Worm (Caenorhabditis elegans) whole organism, L2 larva: ENCODE measurements around the gene ZK809.8.

Source experiments
- F13H6.1 ChIP-seq: sonication (generic microtip); optimal IDR thresholded peaks from 2 replicates; lab custom pipeline; 2016; ENCODE audit warnings: missing genetic modification characterization, missing compliant biosample characterization
- ama-1 ChIP-seq: fragments of 150-350 bp; optimal IDR thresholded peaks from 2 replicates; lab custom pipeline; 2018; ENCODE audit warnings: inconsistent platforms
- elt-3 ChIP-seq: sonication (generic microtip); optimal IDR thresholded peaks from 2 replicates; lab custom pipeline; 2017; ENCODE audit warnings: missing biosample characterization, missing genetic modification characterization
- fos-1 ChIP-seq: fragments of 150-350 bp; optimal IDR thresholded peaks from 2 replicates; lab custom pipeline; 2014; ENCODE audit warnings: missing biosample characterization, missing genetic modification characterization
- lsy-2 ChIP-seq, 2 experiments: fragments of 150-350 bp in 1 of 2; sonication (generic microtip) in 1 of 2; optimal IDR thresholded peaks; 2 replicates each; lab custom pipeline; 2014 to 2017; ENCODE audit warnings: missing biosample characterization in 2 of 2, missing genetic modification characterization in 2 of 2
- mab-5 ChIP-seq: fragments of 150-350 bp; optimal IDR thresholded peaks from 2 replicates; lab custom pipeline; 2014; ENCODE audit warnings: missing biosample characterization, missing genetic modification characterization
- mdl-1 ChIP-seq, 2 experiments: fragments of 150-350 bp in 1 of 2; sonication (generic microtip) in 1 of 2; optimal IDR thresholded peaks; 2 replicates each; lab custom pipeline; 2017; ENCODE audit warnings: missing biosample characterization in 2 of 2, missing genetic modification characterization in 2 of 2
- nhr-12 ChIP-seq: fragments of 150-350 bp; optimal IDR thresholded peaks from 2 replicates; lab custom pipeline; 2014; ENCODE audit warnings: missing biosample characterization, missing genetic modification characterization
- unc-62 ChIP-seq: fragments of 150-350 bp; optimal IDR thresholded peaks from 2 replicates; lab custom pipeline; 2014; ENCODE audit warnings: missing biosample characterization, missing genetic modification reagents, missing genetic modification characterization

DNA sequence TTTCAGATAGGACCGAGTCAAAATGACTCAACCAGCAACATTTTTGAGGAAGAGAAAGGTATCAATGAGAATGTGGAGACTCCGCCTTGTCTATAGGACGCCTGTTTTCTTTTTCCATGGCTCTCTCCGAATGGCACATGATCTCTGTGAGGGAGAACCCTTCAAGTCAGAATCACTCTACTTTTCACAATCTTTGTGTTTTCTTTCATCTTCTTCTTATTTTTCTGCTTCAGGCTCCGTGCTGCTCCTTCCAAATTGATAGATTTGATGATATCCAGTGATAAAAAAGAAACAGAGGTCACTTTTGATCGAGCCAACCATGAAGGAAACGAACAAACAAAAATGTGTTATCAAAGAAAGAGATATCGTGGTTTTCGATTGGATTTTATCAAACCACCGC lies at the start of gene ZK809.8:
- TF ChIP-seq lsy-2 (tag; optimal IDR thresholded peaks at IDR 0.05; lab: Kevin White, UChicago) (peak in 1 of 2 experiments; percentile 27), nhr-12 (no peak), mab-5 (tag; lab: Kevin White, UChicago) (no peak), elt-3 (tag; lab: Kevin White, UChicago) (no peak), ama-1 (lab: Kevin White, UChicago) (no peak), F13H6.1 (peak; percentile 64), fos-1 (tag; lab: Kevin White, UChicago) (no peak), unc-62 (no peak), mdl-1 (tag; optimal IDR thresholded peaks at IDR 0.05; lab: Kevin White, UChicago) (no peak)
